Fruit fly (Drosophila melanogaster) whole organism, adult: Measurements from ENCODE around the gene ChT.

Source experiments
- CG11617 ChIP-seq: fragments of 200-800 bp; sonication (Bioruptor generic); optimal IDR thresholded peaks from 2 replicates; lab custom pipeline; 2017; ENCODE audit warnings: mild to moderate bottlenecking, missing biosample characterization, missing genetic modification reagents, missing genetic modification characterization
- CG12768 ChIP-seq: fragments of 200-800 bp; sonication (Bioruptor generic); optimal IDR thresholded peaks from 2 replicates; lab custom pipeline; 2017; ENCODE audit warnings: missing biosample characterization, missing genetic modification characterization, mild to moderate bottlenecking, moderate library complexity, missing genetic modification reagents
- CG14711 ChIP-seq: fragments of 200-800 bp; sonication (Bioruptor generic); optimal IDR thresholded peaks from 2 replicates; lab custom pipeline; 2018; ENCODE audit warnings: missing biosample characterization, mild to moderate bottlenecking, missing genetic modification characterization, moderate library complexity
- CG1620 ChIP-seq: fragments of 200-800 bp; sonication (Bioruptor generic); optimal IDR thresholded peaks from 2 replicates; lab custom pipeline; 2016; ENCODE audit warnings: missing biosample characterization, missing genetic modification characterization
- CG33017 ChIP-seq: fragments of 200-800 bp; sonication (Bioruptor generic); optimal IDR thresholded peaks from 2 replicates; lab custom pipeline; 2018; ENCODE audit warnings: missing biosample characterization, mild to moderate bottlenecking, missing genetic modification characterization, moderate library complexity
- CG5204 ChIP-seq: fragments of 200-800 bp; sonication (Bioruptor generic); optimal IDR thresholded peaks from 2 replicates; lab custom pipeline; 2016; ENCODE audit warnings: missing biosample characterization, missing genetic modification characterization
- CG7045 ChIP-seq: fragments of 200-800 bp; sonication (Bioruptor generic); optimal IDR thresholded peaks from 2 replicates; lab custom pipeline; 2017; ENCODE audit warnings: missing biosample characterization, mild to moderate bottlenecking, missing genetic modification characterization
- CG7101 ChIP-seq: fragments of 200-800 bp; sonication (Bioruptor generic); optimal IDR thresholded peaks from 2 replicates; lab custom pipeline; 2018; ENCODE audit warnings: missing biosample characterization, mild to moderate bottlenecking, missing genetic modification characterization, moderate library complexity
- Clk ChIP-seq: fragments of 200-800 bp; sonication (Bioruptor generic); optimal IDR thresholded peaks from 2 replicates; lab custom pipeline; 2017; ENCODE audit warnings: missing biosample characterization, missing genetic modification characterization
- Crg-1 ChIP-seq: fragments of 200-800 bp; sonication (Bioruptor generic); optimal IDR thresholded peaks from 2 replicates; lab custom pipeline; 2016; ENCODE audit warnings: missing biosample characterization, missing genetic modification characterization
- Hr96 ChIP-seq: fragments of 200-800 bp; sonication (Bioruptor generic); optimal IDR thresholded peaks from 2 replicates; lab custom pipeline; 2016; ENCODE audit warnings: missing biosample characterization, missing genetic modification characterization
- Mnt ChIP-seq: fragments of 200-800 bp; sonication (Bioruptor generic); optimal IDR thresholded peaks from 2 replicates; lab custom pipeline; 2016; ENCODE audit warnings: missing biosample characterization, mild to moderate bottlenecking, missing genetic modification characterization
- bab1 ChIP-seq: fragments of 200-800 bp; sonication (Bioruptor generic); optimal IDR thresholded peaks from 3 replicates; lab custom pipeline; 2019; ENCODE audit warnings: missing biosample characterization, mild to moderate bottlenecking, missing genetic modification characterization, moderate library complexity
- cic ChIP-seq: fragments of 200-800 bp; sonication (Bioruptor generic); optimal IDR thresholded peaks from 2 replicates; lab custom pipeline; 2017; ENCODE audit warnings: missing biosample characterization, mild to moderate bottlenecking, missing genetic modification characterization, moderate library complexity
- cnc ChIP-seq, 2 experiments: fragments of >200 bp; optimal IDR thresholded peaks; 2 replicates each; lab custom pipeline; 2017
- kay ChIP-seq: fragments of 200-800 bp; sonication (Bioruptor generic); peaks from one replicate; lab custom pipeline; 2016; ENCODE audit warnings: missing biosample characterization, missing genetic modification characterization, borderline replicate concordance
- ovo ChIP-seq: fragments of 200-800 bp; sonication (Bioruptor generic); optimal IDR thresholded peaks from 2 replicates; lab custom pipeline; 2016; ENCODE audit warnings: missing biosample characterization, missing genetic modification characterization
- pad ChIP-seq: fragments of 200-800 bp; sonication (Bioruptor generic); optimal IDR thresholded peaks from 3 replicates; lab custom pipeline; 2017; ENCODE audit warnings: missing biosample characterization, missing genetic modification characterization, mild to moderate bottlenecking, moderate library complexity, missing genetic modification reagents
- tj ChIP-seq: fragments of 200-800 bp; sonication (Bioruptor generic); optimal IDR thresholded peaks from 3 replicates; lab custom pipeline; 2017; ENCODE audit warnings: missing biosample characterization, mild to moderate bottlenecking, missing genetic modification characterization, moderate library complexity
- toe ChIP-seq: fragments of 200-800 bp; sonication (Bioruptor generic); optimal IDR thresholded peaks from 2 replicates; lab custom pipeline; 2016; ENCODE audit warnings: missing biosample characterization, missing genetic modification characterization

Gene ChT

dm6 chr3R:18663525-18663924 lies 16.9 kb upstream of the ChT start, which contains the start of the genes Cpsf73 and Gos28:
TSS of gene Cpsf73 (minus strand) at chr3R:18663552.
TSS of gene Gos28 (plus strand) at chr3R:18663738.
- peak; percentile 26 for TF ChIP-seq bab1 (GFP tag; lab: Kevin White, UChicago)
- TF ChIP-seq Mnt (GFP tag; lab: Kevin White, UChicago) = peak; percentile 5
- peak; percentile 24 for TF ChIP-seq CG11617
- TF ChIP-seq CG7045 (GFP tag; lab: Kevin White, UChicago) = no peak
- peak; percentile 41 for TF ChIP-seq Crg-1 (GFP tag; lab: Kevin White, UChicago)
- TF ChIP-seq CG14711 (tag; lab: Kevin White, UChicago) = peak; percentile 37
- TF ChIP-seq cic = no peak
- TF ChIP-seq CG7101 (tag; lab: Kevin White, UChicago) = peak; percentile 37

- TF ChIP-seq Mnt (GFP tag; lab: Kevin White, UChicago) (no peak), pad (GFP tag; lab: Kevin White, UChicago) (no peak), cic (no peak), CG33017 (tag; lab: Kevin White, UChicago) (no peak), Crg-1 (GFP tag; lab: Kevin White, UChicago) (no peak), cnc (optimal IDR thresholded peaks at IDR 0.05; lab: Kevin White, UChicago) (no peak), CG14711 (tag; lab: Kevin White, UChicago) (no peak), ovo (GFP tag; lab: Kevin White, UChicago) (no peak), CG11617 (no peak), CG12768 (GFP tag; lab: Kevin White, UChicago) (no peak), tj (GFP tag; lab: Kevin White, UChicago) (no peak), kay (GFP tag; lab: Kevin White, UChicago) (no peak), CG5204 (GFP tag; lab: Kevin White, UChicago) (no peak), bab1 (GFP tag; lab: Kevin White, UChicago) (no peak), CG7101 (tag; lab: Kevin White, UChicago) (no peak), CG1620 (no peak)
Measured at dm6 chr3R:18665061-18665460, 15.3 kb upstream of the ChT start, which contains the start of gene CG31231. TSS of gene CG31231 (plus strand) at chr3R:18665361.

DNA sequence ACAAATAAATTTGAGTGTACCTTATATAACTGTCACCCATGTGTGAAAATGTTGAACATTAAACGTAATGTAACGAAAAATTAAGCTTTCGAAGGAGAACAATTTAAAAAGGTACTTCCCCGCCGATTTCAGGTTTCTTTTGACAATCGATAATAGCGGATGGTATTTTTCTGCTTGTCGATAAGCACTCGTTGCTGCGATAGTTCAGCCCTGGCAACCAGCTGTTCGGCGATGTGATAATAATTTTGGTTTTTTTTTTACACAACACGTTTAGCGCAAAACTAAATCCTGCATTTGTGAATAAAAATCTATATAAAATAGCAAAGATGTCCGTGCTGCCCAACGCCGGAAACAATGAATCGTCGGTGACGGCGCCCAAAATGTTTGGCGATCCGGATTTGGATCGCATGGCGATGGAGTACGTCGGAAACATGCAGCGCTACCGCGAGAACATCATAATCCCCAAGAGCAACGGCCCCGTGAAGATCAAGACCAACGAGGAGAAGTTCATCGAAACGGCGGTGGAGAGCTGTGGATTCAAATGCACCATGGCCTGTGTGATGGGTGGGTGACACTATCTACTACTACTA lies 12.7 kb upstream of the ChT start, which contains the start of gene CG31229:
CG31229 (plus strand) TSS at position 194 of the 590 bp plus-strand sequence.
- TF ChIP-seq CG11617 (peak; percentile 14), bab1 (GFP tag; lab: Kevin White, UChicago) (peak; percentile 53), CG5204 (GFP tag; lab: Kevin White, UChicago) (no peak), pad (GFP tag; lab: Kevin White, UChicago) (no peak)

DNA sequence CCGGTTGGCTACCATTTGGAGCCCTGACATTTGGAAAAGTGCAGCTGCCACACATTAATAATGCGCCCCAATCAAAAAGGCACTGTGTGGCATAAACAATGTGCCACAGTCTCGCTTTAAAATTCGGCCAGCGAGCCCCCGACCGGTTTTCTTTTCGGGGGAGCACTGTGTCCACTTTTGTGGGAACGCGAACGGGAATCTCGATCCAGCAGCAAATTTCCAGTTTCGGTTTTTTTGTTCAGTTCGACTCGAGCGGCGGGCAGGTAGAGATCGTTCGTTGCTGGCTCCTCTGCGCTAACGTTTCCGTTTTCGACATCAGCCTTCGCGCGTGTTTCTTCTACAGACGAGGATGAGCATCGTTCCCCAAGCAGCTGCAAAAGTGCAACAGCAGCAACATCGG lies 11.3 kb upstream of the ChT start, which contains the start of gene CG7702:
CG7702 (plus strand) TSS at position 239 of the 400 bp plus-strand sequence.
- no peak for TF ChIP-seq CG14711 (tag; lab: Kevin White, UChicago)
- TF ChIP-seq CG1620 = no peak
- TF ChIP-seq CG7045 (GFP tag; lab: Kevin White, UChicago) = no peak
- TF ChIP-seq CG11617 = no peak
- no peak for TF ChIP-seq ovo (GFP tag; lab: Kevin White, UChicago)
- no peak for TF ChIP-seq kay (GFP tag; lab: Kevin White, UChicago)

DNA sequence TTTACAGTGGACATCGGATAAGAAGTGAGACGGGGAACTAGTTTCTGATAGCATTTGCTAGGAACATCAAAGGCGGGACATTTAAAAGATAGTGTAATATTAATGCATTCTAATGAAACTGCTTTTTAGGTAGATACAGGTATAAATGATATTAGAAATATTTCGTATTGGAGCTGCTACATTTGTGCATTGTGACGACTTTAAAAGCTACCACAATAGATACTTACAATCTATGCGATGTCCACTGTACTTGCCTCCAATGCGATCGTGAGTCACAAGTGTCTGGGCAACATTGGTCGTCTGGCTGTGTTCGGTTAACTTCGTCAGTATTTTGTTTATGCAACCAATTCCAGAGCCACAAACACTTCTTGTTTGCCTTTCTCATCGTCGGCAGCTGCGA lies 10.6 kb upstream of the ChT start:
- no peak for TF ChIP-seq CG7045 (GFP tag; lab: Kevin White, UChicago)
- TF ChIP-seq Hr96 = peak; percentile 7
- TF ChIP-seq kay (GFP tag; lab: Kevin White, UChicago) = peak; percentile 25

- peak; percentile 59 for TF ChIP-seq toe (GFP tag; lab: Kevin White, UChicago)
- peak; percentile 84 for TF ChIP-seq bab1 (GFP tag; lab: Kevin White, UChicago)
- TF ChIP-seq pad (GFP tag; lab: Kevin White, UChicago) = peak; percentile 50
- TF ChIP-seq Hr96 = no peak
- peak; percentile 76 for TF ChIP-seq CG7101 (tag; lab: Kevin White, UChicago)
- peak; percentile 55 for TF ChIP-seq CG33017 (tag; lab: Kevin White, UChicago)
- no peak for TF ChIP-seq cic
- peak; percentile 13 for TF ChIP-seq CG12768 (GFP tag; lab: Kevin White, UChicago)
- peak; percentile 76 for TF ChIP-seq CG7045 (GFP tag; lab: Kevin White, UChicago)
- no peak for TF ChIP-seq tj (GFP tag; lab: Kevin White, UChicago)
- TF ChIP-seq CG14711 (tag; lab: Kevin White, UChicago) = peak; percentile 51
- TF ChIP-seq kay (GFP tag; lab: Kevin White, UChicago) = peak; percentile 76
- no peak for TF ChIP-seq Clk (GFP tag; lab: Kevin White, UChicago)
Measured at dm6 chr3R:18670441-18671111, 9.8 kb upstream of the ChT start.
